Fruit fly (Drosophila melanogaster) whole organism, pupa: ENCODE data around the gene sa.

Experiments used
- CG10348 ChIP-seq: fragments of 200-800 bp; sonication (Bioruptor generic); IDR thresholded peaks from 2 replicates; pipeline ENCODE4 v1.3.6; 2022; ENCODE audit warnings: missing biosample characterization, missing genetic modification characterization
- CG15710 ChIP-seq: fragments of 200-800 bp; sonication (Bioruptor generic); optimal IDR thresholded peaks from 2 replicates; lab custom pipeline; 2018; ENCODE audit warnings: missing biosample characterization, mild to moderate bottlenecking, missing genetic modification characterization, moderate library complexity

DNA sequence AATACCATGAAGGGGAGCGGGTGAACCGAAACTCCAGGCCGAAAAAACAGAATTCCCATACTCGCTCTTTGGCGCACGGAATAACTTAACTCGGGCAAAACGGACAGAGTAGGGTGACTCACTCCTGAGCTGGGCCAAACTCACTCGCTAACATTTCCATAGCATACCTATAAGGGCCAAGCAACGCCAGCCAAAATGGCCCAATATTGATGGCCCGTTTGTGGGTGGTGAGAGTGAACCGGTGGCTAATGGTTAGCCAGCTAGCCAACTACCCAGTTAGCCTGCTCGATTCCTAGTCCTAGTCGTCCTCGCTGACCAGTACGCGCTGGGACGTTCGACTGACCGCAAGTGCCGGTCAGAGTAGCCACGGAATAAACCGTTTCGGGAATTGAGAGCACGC lies 21.0 kb upstream of the sa start, which contains the start of gene CG33288:
- TF ChIP-seq CG15710 (tag; lab: Kevin White, UChicago), result no peak
- no peak for TF ChIP-seq CG10348 (GFP tag; lab: Robert Waterston, UW)
